Fruit fly (Drosophila melanogaster) whole organism: ENCODE data around the gene Ir85a.

Experiments used
- CG8478 ChIP-seq: fragments of >200 bp; optimal IDR thresholded peaks from 2 replicates; lab custom pipeline; 2018; ENCODE audit warnings: inconsistent platforms
- Dll ChIP-seq: fragments of >200 bp; optimal IDR thresholded peaks from 2 replicates; lab custom pipeline; 2017
- EcR ChIP-seq, 2 experiments: fragments of >200 bp; optimal IDR thresholded peaks; 2 replicates each; lab custom pipeline; 2017; ENCODE audit warnings: missing biosample characterization in 2 of 2, missing genetic modification characterization in 2 of 2, missing genetic modification reagents in 2 of 2
- pan ChIP-seq: fragments of >200 bp; optimal IDR thresholded peaks from 2 replicates; lab custom pipeline; 2017
- psq ChIP-seq: fragments of >200 bp; optimal IDR thresholded peaks from 2 replicates; lab custom pipeline; 2017
- usp ChIP-seq: fragments of >200 bp; optimal IDR thresholded peaks from 2 replicates; lab custom pipeline; 2017; ENCODE audit warnings: missing biosample characterization, missing genetic modification characterization, mixed read lengths

DNA sequence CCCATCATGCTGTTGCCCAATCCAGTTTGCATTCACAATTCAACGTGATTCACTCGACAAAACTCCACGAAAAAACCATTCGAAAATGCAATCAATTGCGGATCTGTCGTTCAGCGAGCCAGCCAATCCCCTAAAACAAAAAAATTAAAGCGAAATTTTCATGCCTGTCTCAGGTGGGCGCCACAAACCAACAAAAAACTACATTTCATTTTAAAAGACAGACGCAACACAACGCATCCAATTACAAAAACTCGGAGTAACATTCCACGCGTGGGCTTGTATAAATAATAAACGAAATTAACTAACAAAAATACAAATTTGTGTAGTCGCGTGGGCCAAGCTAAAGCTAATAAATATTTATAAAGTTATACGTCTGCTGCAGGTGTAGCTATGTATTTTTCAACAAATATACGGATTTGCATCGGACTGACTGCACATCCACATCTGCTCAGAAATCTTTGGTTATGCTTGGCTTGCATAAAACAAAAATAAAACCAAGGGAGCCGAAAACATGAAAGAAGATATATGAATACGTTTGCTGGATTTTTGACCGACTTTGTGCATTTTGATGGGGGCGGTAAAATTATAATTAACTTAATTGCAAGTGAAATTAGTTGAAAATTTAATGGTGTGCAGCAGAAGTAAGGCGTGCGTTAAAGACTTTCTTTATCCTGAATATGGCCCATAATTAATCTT, 49.6 kb downstream of the Ir85a start:
- TF ChIP-seq EcR (GFP tag; optimal IDR thresholded peaks at IDR 0.05; lab: Kevin White, UChicago) (no peak), usp (no peak), psq (lab: Kevin White, UChicago) (no peak), Dll (lab: Kevin White, UChicago) (no peak), CG8478 (lab: Kevin White, UChicago) (no peak), pan (lab: Kevin White, UChicago) (no peak)
